Fruit fly (Drosophila melanogaster) S2 (cell line): Measurements from ENCODE around the gene CG10650.

Source experiments
- CG8478 ChIP-seq: fragments of >200 bp; optimal IDR thresholded peaks from 2 replicates; lab custom pipeline; 2018
- CTCF ChIP-seq, 2 experiments: fragments of >200 bp; optimal IDR thresholded peaks; 2 replicates each; lab custom pipeline; 2018

dm6 chr2L:18966214-18966556, 29.5 kb downstream of the CG10650 start:
- TF ChIP-seq CTCF (optimal IDR thresholded peaks at IDR 0.05; lab: Kevin White, UChicago) (no peak), CG8478 (lab: Kevin White, UChicago) (no peak)
